Fruit fly (Drosophila melanogaster): ENCODE data around the gene CG7600.
A peak's percentile ranks its signal among the peaks of the same experiment; 100 is the strongest.

CG7600 gene

dm6 chr3L:11256147-11256971 lies 45.8 kb downstream of the CG7600 start (continued):
- TF ChIP-seq gem (tag; optimal IDR thresholded peaks at IDR 0.05) (peak; percentile 89), zen2 (GFP tag; IDR thresholded peaks at IDR 0.05; ENCODE audit: partially characterized antibody) (no peak), Rfx (GFP tag; IDR thresholded peaks at IDR 0.05) (peak; percentile 73), CG32772 (GFP tag; IDR thresholded peaks at IDR 0.05) (peak; percentile 53), jumu (GFP tag; optimal IDR thresholded peaks at IDR 0.05) (peak; percentile 7), CG3281 (GFP tag; optimal IDR thresholded peaks at IDR 0.05) (peak; percentile 76), CG42726 (GFP tag; IDR thresholded peaks at IDR 0.05; ENCODE audit: partially characterized antibody) (peak; percentile 81; the same call in 1 of the 2 replicates), fru (optimal IDR thresholded peaks at IDR 0.05) (no peak), H15 (GFP tag; IDR thresholded peaks at IDR 0.05) (peak; percentile 63), CG11456 (GFP tag; IDR thresholded peaks at IDR 0.05) (peak; percentile 84), pho (GFP tag; optimal IDR thresholded peaks at IDR 0.05) (no peak), luna (GFP tag; optimal IDR thresholded peaks at IDR 0.05) (no peak), lola (GFP tag; optimal IDR thresholded peaks at IDR 0.05) (peak in 1 of 3 experiments; percentile 90), Taf1 (GFP tag; IDR thresholded peaks at IDR 0.05) (peak; percentile 63; the same call in 1 of the 2 replicates), kah (GFP tag; optimal IDR thresholded peaks at IDR 0.05) (peak; percentile 55), Dad (GFP tag; optimal IDR thresholded peaks at IDR 0.05) (no peak), CG6765 (GFP tag; optimal IDR thresholded peaks at IDR 0.05) (peak; percentile 60), Hr51 (GFP tag; optimal IDR thresholded peaks at IDR 0.05) (peak in 1 of 2 experiments; percentile 84), Neu2 (GFP tag; optimal IDR thresholded peaks at IDR 0.05; ENCODE audit: borderline replicate concordance) (no peak), pfk (GFP tag; optimal IDR thresholded peaks at IDR 0.05) (no peak), CG4282 (GFP tag; optimal IDR thresholded peaks at IDR 0.05) (no peak), corto (GFP tag; optimal IDR thresholded peaks at IDR 0.05) (no peak), bowl (GFP tag; IDR thresholded peaks at IDR 0.05) (peak; percentile 51), CG7556 (GFP tag; optimal IDR thresholded peaks at IDR 0.05) (peak; percentile 91), CG11504 (tag; optimal IDR thresholded peaks at IDR 0.05) (peak; percentile 89), klu (GFP tag; IDR thresholded peaks at IDR 0.05) (peak; percentile 59)

dm6 chr3L:11258392-11258791 lies 47.8 kb downstream of the CG7600 start:
- TF ChIP-seq CG12659 (GFP tag; optimal IDR thresholded peaks at IDR 0.05) (peak; percentile 35), HLH3B (GFP tag; IDR thresholded peaks at IDR 0.05) (no peak), Trl (optimal IDR thresholded peaks at IDR 0.05) (no peak), Trl (GFP tag; optimal IDR thresholded peaks at IDR 0.05) (peak; percentile 27), CG9817 (tag; optimal IDR thresholded peaks at IDR 0.05) (peak; percentile 17), CG18476 (GFP tag; optimal IDR thresholded peaks at IDR 0.05) (no peak), HLH54F (GFP tag; optimal IDR thresholded peaks at IDR 0.05) (no peak), CG1647 (GFP tag; optimal IDR thresholded peaks at IDR 0.05) (peak; percentile 15), CG12071 (GFP tag; optimal IDR thresholded peaks at IDR 0.05) (peak; percentile 4), jing (GFP tag; optimal IDR thresholded peaks at IDR 0.05) (no peak), CG34376 (GFP tag; optimal IDR thresholded peaks at IDR 0.05) (peak; percentile 23), Doc2 (GFP tag; IDR thresholded peaks at IDR 0.05) (no peak), CG7556 (GFP tag; optimal IDR thresholded peaks at IDR 0.05) (peak; percentile 27), Vsx1 (GFP tag; optimal IDR thresholded peaks at IDR 0.05) (peak; percentile 28), lilli (GFP tag; optimal IDR thresholded peaks at IDR 0.05) (peak; percentile 48), CG4820 (GFP tag; optimal IDR thresholded peaks at IDR 0.05) (no peak), gsb (GFP tag; IDR thresholded peaks at IDR 0.05) (no peak), CG11456 (GFP tag; IDR thresholded peaks at IDR 0.05) (no peak), CG10959 (GFP tag; IDR thresholded peaks at IDR 0.05) (no peak), pros (GFP tag; optimal IDR thresholded peaks at IDR 0.05) (no peak), BEAF-32 (GFP tag; optimal IDR thresholded peaks at IDR 0.05) (no peak), cas (GFP tag; IDR thresholded peaks at IDR 0.05) (no peak), CG7963 (GFP tag; IDR thresholded peaks at IDR 0.05; ENCODE audit: partially characterized antibody) (no peak), eve (GFP tag; optimal IDR thresholded peaks at IDR 0.05) (no peak), scrt (GFP tag; optimal IDR thresholded peaks at IDR 0.05) (peak; percentile 47), zfh1 (GFP tag; IDR thresholded peaks at IDR 0.05) (0 out of 3 replicates have a peak, but pooled peaks have one; percentile 8)
